Fruit fly (Drosophila melanogaster): ENCODE results near the gene CG32266.
A peak's percentile ranks its signal among the peaks of the same experiment; 100 is the strongest.

DNA sequence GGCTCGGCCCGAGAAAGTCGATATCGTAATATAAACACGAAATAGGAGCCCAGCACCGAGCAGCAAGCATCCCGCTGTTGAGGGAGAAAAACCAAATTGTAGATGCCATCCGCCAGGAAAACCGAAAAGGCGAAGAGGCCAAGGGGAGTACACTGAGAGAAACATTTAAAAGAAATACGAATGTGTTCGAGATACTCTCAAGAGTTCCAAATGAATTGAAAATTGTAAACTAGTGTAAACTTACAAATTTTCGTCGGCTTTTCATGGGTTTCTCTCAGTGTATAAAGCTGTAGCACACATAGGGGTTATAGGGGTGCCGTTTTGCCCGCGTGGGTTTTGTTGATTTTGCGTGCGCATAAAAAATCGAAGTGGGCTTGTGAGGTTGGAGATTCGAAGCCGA, 12.1 kb downstream of the CG32266 start:
- TF ChIP-seq psq (GFP tag; optimal IDR thresholded peaks at IDR 0.05) (peak; percentile 67), Dif (GFP tag; optimal IDR thresholded peaks at IDR 0.05; ENCODE audit: partially characterized antibody) (no peak)

Measured in whole organism, wandering third instar larva.